Fruit fly (Drosophila melanogaster): ENCODE results near the gene CG17186.
A peak's percentile ranks its signal among the peaks of the same experiment; 100 is the strongest.

The CG17186 gene

dm6 chr3R:19908863-19909343 lies 31.6 kb upstream of the CG17186 start (continued):
- TF ChIP-seq tio (GFP tag; optimal IDR thresholded peaks at IDR 0.05) (peak; percentile 73), zen2 (GFP tag; IDR thresholded peaks at IDR 0.05; ENCODE audit: partially characterized antibody) (no peak), CG17359 (tag; optimal IDR thresholded peaks at IDR 0.05) (peak; percentile 84), HmgZ (tag; optimal IDR thresholded peaks at IDR 0.05) (peak; percentile 77), CG17568 (GFP tag; optimal IDR thresholded peaks at IDR 0.05) (peak; percentile 77), dpn (GFP tag; optimal IDR thresholded peaks at IDR 0.05) (peak; percentile 81 to 91), zfh2 (GFP tag; optimal IDR thresholded peaks at IDR 0.05) (peak; percentile 82), salm (tag; optimal IDR thresholded peaks at IDR 0.05) (peak; percentile 70), lbe (GFP tag; optimal IDR thresholded peaks at IDR 0.05) (peak; percentile 42), knrl (GFP tag; IDR thresholded peaks at IDR 0.05; ENCODE audit: partially characterized antibody) (no peak), ro (GFP tag; IDR thresholded peaks at IDR 0.05) (peak; percentile 69), Hsf (GFP tag; optimal IDR thresholded peaks at IDR 0.05) (peak; percentile 87), CG7987 (GFP tag; optimal IDR thresholded peaks at IDR 0.05) (peak; percentile 37), stc (GFP tag; IDR thresholded peaks at IDR 0.05) (peak; percentile 86), CG34376 (GFP tag; optimal IDR thresholded peaks at IDR 0.05) (peak; percentile 83), br (optimal IDR thresholded peaks at IDR 0.05) (no peak), sqz (GFP tag; optimal IDR thresholded peaks at IDR 0.05) (no peak), CG18011 (GFP tag; optimal IDR thresholded peaks at IDR 0.05) (peak; percentile 52), CG4820 (GFP tag; optimal IDR thresholded peaks at IDR 0.05) (peak; percentile 73), CG32532 (GFP tag; IDR thresholded peaks at IDR 0.05) (peak; percentile 91), toy (GFP tag; IDR thresholded peaks at IDR 0.05) (no peak), dati (GFP tag; IDR thresholded peaks at IDR 0.05) (peak; percentile 64), CG5953 (GFP tag; IDR thresholded peaks at IDR 0.05) (peak; percentile 79), H2.0 (GFP tag; IDR thresholded peaks at IDR 0.05) (peak; percentile 91), CG31441 (GFP tag; IDR thresholded peaks at IDR 0.05) (peak; percentile 75; the same call in 1 of the 2 replicates), CG6689 (GFP tag; IDR thresholded peaks at IDR 0.05) (peak; percentile 87), lov (optimal IDR thresholded peaks at IDR 0.05) (no peak), lov (GFP tag; IDR thresholded peaks at IDR 0.05) (peak; percentile 78; the same call in 2 of the 3 replicates), CG2129 (GFP tag; IDR thresholded peaks at IDR 0.05; ENCODE audit: partially characterized antibody) (no peak), CG34422 (GFP tag; IDR thresholded peaks at IDR 0.05) (peak; percentile 89), Dip2 (GFP tag; IDR thresholded peaks at IDR 0.05) (0 out of 2 replicates have a peak, but pooled peaks have one; percentile 36), Fer2 (tag; optimal IDR thresholded peaks at IDR 0.05) (no peak), tna (GFP tag; IDR thresholded peaks at IDR 0.05; ENCODE audit: partially characterized antibody) (no peak), Awh (GFP tag; IDR thresholded peaks at IDR 0.05) (peak; percentile 87), p53 (GFP tag; optimal IDR thresholded peaks at IDR 0.05) (peak; percentile 6), sisA (GFP tag; IDR thresholded peaks at IDR 0.05) (peak; percentile 82), HmgD (GFP tag; optimal IDR thresholded peaks at IDR 0.05) (peak; percentile 37), CG7786 (GFP tag; optimal IDR thresholded peaks at IDR 0.05) (peak; percentile 77), CG31224 (GFP tag; IDR thresholded peaks at IDR 0.05) (peak; percentile 79), Hmr (GFP tag; optimal IDR thresholded peaks at IDR 0.05) (peak; percentile 80), Dfd (GFP tag; optimal IDR thresholded peaks at IDR 0.05) (no peak), Atf6 (GFP tag; IDR thresholded peaks at IDR 0.05) (peak; percentile 76), CG11398 (GFP tag; optimal IDR thresholded peaks at IDR 0.05) (peak; percentile 51), sob (GFP tag; IDR thresholded peaks at IDR 0.05) (peak; percentile 85), Doc3 (GFP tag; IDR thresholded peaks at IDR 0.05; ENCODE audit: partially characterized antibody) (no peak), NC2α (GFP tag; optimal IDR thresholded peaks at IDR 0.05) (peak; percentile 57), Vsx1 (GFP tag; optimal IDR thresholded peaks at IDR 0.05) (peak; percentile 59), CTCF (GFP tag; optimal IDR thresholded peaks at IDR 0.05) (peak; percentile 25), CG10209 (GFP tag; optimal IDR thresholded peaks at IDR 0.05) (peak; percentile 83), danr (GFP tag; IDR thresholded peaks at IDR 0.05) (peak; percentile 25; the same call in 1 of the 2 replicates), z (GFP tag; IDR thresholded peaks at IDR 0.05) (no peak; the same call in 2 of the 3 replicates), dimm (GFP tag; IDR thresholded peaks at IDR 0.05) (0 out of 2 replicates have a peak, but pooled peaks have one; percentile 46)

Data from whole organism, embryonic.